Fruit fly (Drosophila melanogaster): Measurements from ENCODE around the gene CG18476.

CG18476 gene

DNA sequence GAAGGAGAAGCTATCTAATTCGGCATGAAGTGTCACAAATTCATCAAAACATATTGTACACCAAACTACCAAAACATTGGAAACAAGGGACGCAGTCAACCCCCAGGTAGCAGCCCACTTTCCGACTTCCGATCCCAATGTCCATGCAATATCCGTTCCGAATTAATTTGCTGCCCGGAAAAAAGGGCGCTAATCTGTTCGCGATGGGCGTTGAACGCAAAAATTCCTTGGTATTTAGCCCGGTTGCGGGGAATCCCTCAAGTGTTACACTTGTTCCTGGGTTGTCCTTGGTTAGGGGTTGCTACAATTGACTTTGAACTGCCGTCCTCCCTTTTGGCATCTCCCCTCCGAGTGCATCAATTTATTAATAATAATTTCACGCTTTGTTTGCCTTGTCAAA, 14.6 kb upstream of the CG18476 start:
- TF ChIP-seq sd (tag; optimal IDR thresholded peaks at IDR 0.05) (peak; percentile 6), twi (tag; optimal IDR thresholded peaks at IDR 0.05) (no peak), Hr39 (optimal IDR thresholded peaks at IDR 0.05) (no peak), CG3995 (GFP tag; optimal IDR thresholded peaks at IDR 0.05) (no peak), oc (tag; optimal IDR thresholded peaks at IDR 0.05) (peak; percentile 27), Usf (GFP tag; optimal IDR thresholded peaks at IDR 0.05) (no peak), pros (GFP tag; optimal IDR thresholded peaks at IDR 0.05) (peak; percentile 72), Spps (tag; optimal IDR thresholded peaks at IDR 0.05) (no peak), gsb-n (tag; optimal IDR thresholded peaks at IDR 0.05) (peak; percentile 89), nerfin-1 (tag; optimal IDR thresholded peaks at IDR 0.05) (peak; percentile 94), sens (GFP tag) (peak; percentile 54), hbn (GFP tag; IDR thresholded peaks at IDR 0.05; ENCODE audit: partially characterized antibody) (no peak)

- no peak for TF ChIP-seq CG15073 (GFP tag; optimal IDR thresholded peaks at IDR 0.05)
- TF ChIP-seq twi (tag; optimal IDR thresholded peaks at IDR 0.05): no peak
- TF ChIP-seq Adf1 (GFP tag; IDR thresholded peaks at IDR 0.05): no peak
- no peak for TF ChIP-seq CG4820 (GFP tag; optimal IDR thresholded peaks at IDR 0.05)
- TF ChIP-seq unpg (GFP tag; optimal IDR thresholded peaks at IDR 0.05): no peak
- TF ChIP-seq zen (tag; optimal IDR thresholded peaks at IDR 0.05): no peak
- no peak for TF ChIP-seq slou (GFP tag; optimal IDR thresholded peaks at IDR 0.05)
- TF ChIP-seq CG34376 (GFP tag; optimal IDR thresholded peaks at IDR 0.05): peak; percentile 59
- TF ChIP-seq HLH54F (GFP tag; optimal IDR thresholded peaks at IDR 0.05): no peak
- no peak for TF ChIP-seq CG7839 (tag; optimal IDR thresholded peaks at IDR 0.05)
- peak; percentile 49 for TF ChIP-seq mirr (GFP tag; optimal IDR thresholded peaks at IDR 0.05)
- TF ChIP-seq sr (GFP tag; IDR thresholded peaks at IDR 0.05): no peak
- no peak for TF ChIP-seq CG33557 (GFP tag; optimal IDR thresholded peaks at IDR 0.05)
- no peak for TF ChIP-seq CG17912 (GFP tag; optimal IDR thresholded peaks at IDR 0.05)
- TF ChIP-seq kni (GFP tag; optimal IDR thresholded peaks at IDR 0.05): no peak
- TF ChIP-seq sd (tag; optimal IDR thresholded peaks at IDR 0.05): peak; percentile 32
- no peak for TF ChIP-seq shn (GFP tag; optimal IDR thresholded peaks at IDR 0.05)
- no peak for TF ChIP-seq CG9609 (GFP tag; optimal IDR thresholded peaks at IDR 0.05)
- TF ChIP-seq exex (tag; optimal IDR thresholded peaks at IDR 0.05): peak; percentile 79
- no peak for TF ChIP-seq CG4282 (GFP tag; optimal IDR thresholded peaks at IDR 0.05)
- no peak for TF ChIP-seq sima (GFP tag; optimal IDR thresholded peaks at IDR 0.05)
- no peak for TF ChIP-seq unc-4 (GFP tag; IDR thresholded peaks at IDR 0.05; ENCODE audit: partially characterized antibody)
- TF ChIP-seq HLH3B (GFP tag; IDR thresholded peaks at IDR 0.05): no peak
- no peak for TF ChIP-seq CG8281 (tag; optimal IDR thresholded peaks at IDR 0.05)
- no peak for TF ChIP-seq CG18599 (GFP tag; optimal IDR thresholded peaks at IDR 0.05)
- no peak for TF ChIP-seq CG3163 (GFP tag; optimal IDR thresholded peaks at IDR 0.05)
- TF ChIP-seq CG12659 (GFP tag; optimal IDR thresholded peaks at IDR 0.05): no peak
- no peak for TF ChIP-seq chinmo (GFP tag; IDR thresholded peaks at IDR 0.05; ENCODE audit: partially characterized antibody)
- no peak for TF ChIP-seq fd96Cb (tag; optimal IDR thresholded peaks at IDR 0.05)
- TF ChIP-seq CG15696 (tag; optimal IDR thresholded peaks at IDR 0.05): no peak
- TF ChIP-seq Usf (GFP tag; optimal IDR thresholded peaks at IDR 0.05): no peak
- no peak for TF ChIP-seq CG9727 (GFP tag; optimal IDR thresholded peaks at IDR 0.05)
- no peak for TF ChIP-seq br (optimal IDR thresholded peaks at IDR 0.05)
- TF ChIP-seq CG11695 (GFP tag; IDR thresholded peaks at IDR 0.05): no peak
- TF ChIP-seq dati (GFP tag; IDR thresholded peaks at IDR 0.05): no peak
- no peak for TF ChIP-seq CG42726 (GFP tag; IDR thresholded peaks at IDR 0.05; ENCODE audit: partially characterized antibody)
- TF ChIP-seq CG3065 (GFP tag; optimal IDR thresholded peaks at IDR 0.05): no peak
- no peak for TF ChIP-seq CrebB (tag; optimal IDR thresholded peaks at IDR 0.05)
- peak; percentile 14 for TF ChIP-seq sens (GFP tag)
- TF ChIP-seq CG31441 (GFP tag; IDR thresholded peaks at IDR 0.05): no peak
- no peak for TF ChIP-seq CG10959 (GFP tag; IDR thresholded peaks at IDR 0.05)
- TF ChIP-seq CG32532 (GFP tag; IDR thresholded peaks at IDR 0.05): no peak
These were observed 13.8 kb upstream of the CG18476 start, which contains the start of gene CG18765 for dm6 chr3R:11691747-11692146. Gene CG18765, minus strand, starts transcription at chr3R:11691799.
